Worm (Caenorhabditis elegans) whole organism, late embryonic: Measurements from ENCODE around the gene srd-19.

Source experiments
- C08G9.2 ChIP-seq: sonication (generic microtip); optimal IDR thresholded peaks from 2 replicates; lab custom pipeline; 2016; ENCODE audit warnings: mild to moderate bottlenecking, missing genetic modification characterization, moderate library complexity, missing compliant biosample characterization
- K09A11.1 ChIP-seq: sonication (generic microtip); optimal IDR thresholded peaks from 2 replicates; lab custom pipeline; 2017; ENCODE audit warnings: antibody characterized with exemption, mild to moderate bottlenecking, missing genetic modification characterization, missing compliant biosample characterization; ENCODE audit not compliant: insufficient read depth
- T23F11.4 ChIP-seq: fragments of 200-800 bp; sonication (Bioruptor generic); optimal IDR thresholded peaks from 2 replicates; lab custom pipeline; 2018; ENCODE audit warnings: mild to moderate bottlenecking, missing genetic modification characterization, missing compliant biosample characterization
- ahr-1 ChIP-seq: sonication (generic microtip); optimal IDR thresholded peaks from 2 replicates; lab custom pipeline; 2016; ENCODE audit warnings: missing genetic modification characterization, missing compliant biosample characterization
- ama-1 ChIP-seq: fragments of 150-350 bp; optimal IDR thresholded peaks from 2 replicates; lab custom pipeline; 2014
- ceh-14 ChIP-seq: sonication (generic microtip); optimal IDR thresholded peaks from 2 replicates; lab custom pipeline; 2016; ENCODE audit warnings: missing genotype, missing genetic modification characterization, missing compliant biosample characterization
- ceh-18 ChIP-seq: sonication (generic microtip); optimal IDR thresholded peaks from 2 replicates; lab custom pipeline; 2016; ENCODE audit warnings: missing genetic modification characterization, missing compliant biosample characterization
- ceh-19 ChIP-seq: fragments of 200-800 bp; sonication (Bioruptor generic); optimal IDR thresholded peaks from 2 replicates; lab custom pipeline; 2018; ENCODE audit warnings: mild to moderate bottlenecking, missing genetic modification characterization, missing compliant biosample characterization
- ceh-2 ChIP-seq: sonication (generic microtip); optimal IDR thresholded peaks from 2 replicates; lab custom pipeline; 2016; ENCODE audit warnings: missing genotype, missing genetic modification characterization, missing compliant biosample characterization
- ceh-31 ChIP-seq: sonication (generic microtip); optimal IDR thresholded peaks from 2 replicates; lab custom pipeline; 2016; ENCODE audit warnings: missing genetic modification characterization, missing compliant biosample characterization
- ceh-34 ChIP-seq: sonication (generic microtip); optimal IDR thresholded peaks from 2 replicates; lab custom pipeline; 2016; ENCODE audit warnings: mild to moderate bottlenecking, missing genetic modification characterization, missing compliant biosample characterization
- ceh-45 ChIP-seq: fragments of 200-800 bp; sonication (Bioruptor generic); IDR thresholded peaks from 2 replicates; pipeline ENCODE4 v1.3.6; 2022; ENCODE audit warnings: missing genetic modification reagents, missing genetic modification characterization, missing compliant biosample characterization
- ceh-48 ChIP-seq: sonication (generic microtip); optimal IDR thresholded peaks from 2 replicates; lab custom pipeline; 2016; ENCODE audit warnings: missing genetic modification characterization, inconsistent platforms, missing compliant biosample characterization
- ceh-6 ChIP-seq: fragments of 200-800 bp; sonication (Bioruptor generic); optimal IDR thresholded peaks from 2 replicates; lab custom pipeline; 2018; ENCODE audit warnings: mild to moderate bottlenecking, missing genetic modification characterization, missing compliant biosample characterization
- ceh-9 ChIP-seq: sonication (generic microtip); optimal IDR thresholded peaks from 2 replicates; lab custom pipeline; 2016; ENCODE audit warnings: mild to moderate bottlenecking, missing genetic modification characterization, inconsistent platforms, missing compliant biosample characterization
- che-1 ChIP-seq: sonication (generic microtip); optimal IDR thresholded peaks from 2 replicates; lab custom pipeline; 2016; ENCODE audit warnings: mild to moderate bottlenecking, missing genetic modification characterization, missing compliant biosample characterization
- elt-4 ChIP-seq: sonication (generic microtip); optimal IDR thresholded peaks from 2 replicates; lab custom pipeline; 2016; ENCODE audit warnings: missing genetic modification characterization, missing compliant biosample characterization
- ets-4 ChIP-seq: sonication (generic microtip); optimal IDR thresholded peaks from 2 replicates; lab custom pipeline; 2016; ENCODE audit warnings: missing genetic modification characterization, missing compliant biosample characterization
- fkh-10 ChIP-seq: fragments of 150-350 bp; optimal IDR thresholded peaks from 2 replicates; lab custom pipeline; 2014; ENCODE audit warnings: missing biosample characterization, missing genetic modification reagents, missing genetic modification characterization
- fkh-6 ChIP-seq: sonication (generic microtip); optimal IDR thresholded peaks from 2 replicates; lab custom pipeline; 2016; ENCODE audit warnings: missing genetic modification characterization, missing compliant biosample characterization
- hlh-13 ChIP-seq: fragments of 200-800 bp; sonication (Bioruptor generic); optimal IDR thresholded peaks from 2 replicates; lab custom pipeline; 2018; ENCODE audit warnings: mild to moderate bottlenecking, missing genetic modification characterization, missing compliant biosample characterization
- hlh-30 ChIP-seq: sonication (generic microtip); optimal IDR thresholded peaks from 2 replicates; lab custom pipeline; 2017; ENCODE audit warnings: antibody characterized with exemption, missing genetic modification characterization, missing compliant biosample characterization; ENCODE audit not compliant: insufficient read depth
- hlh-6 ChIP-seq: sonication (generic microtip); optimal IDR thresholded peaks from 2 replicates; lab custom pipeline; 2016; ENCODE audit warnings: missing genotype, missing genetic modification characterization, missing compliant biosample characterization
- hlh-8 ChIP-seq: sonication (generic microtip); optimal IDR thresholded peaks from 2 replicates; lab custom pipeline; 2016; ENCODE audit warnings: missing genotype, missing genetic modification characterization, missing compliant biosample characterization
- nfya-1 ChIP-seq: sonication (generic microtip); optimal IDR thresholded peaks from 2 replicates; lab custom pipeline; 2017; ENCODE audit warnings: missing genetic modification characterization, mild to moderate bottlenecking, missing compliant biosample characterization, antibody characterized with exemption, moderate library complexity
- nhr-11 ChIP-seq: fragments of 150-350 bp; optimal IDR thresholded peaks from 2 replicates; lab custom pipeline; 2014; ENCODE audit warnings: missing biosample characterization, missing genetic modification characterization
- nhr-232 ChIP-seq: sonication (generic microtip); optimal IDR thresholded peaks from 2 replicates; lab custom pipeline; 2016; ENCODE audit warnings: missing genetic modification characterization, missing compliant biosample characterization
- odd-2 ChIP-seq: sonication (generic microtip); optimal IDR thresholded peaks from 2 replicates; lab custom pipeline; 2017; ENCODE audit warnings: antibody characterized with exemption, mild to moderate bottlenecking, missing genetic modification characterization, missing compliant biosample characterization
- pag-3 ChIP-seq: sonication (generic microtip); optimal IDR thresholded peaks from 2 replicates; lab custom pipeline; 2016; ENCODE audit warnings: missing compliant biosample characterization, missing genetic modification characterization, borderline replicate concordance
- pha-4 ChIP-seq: fragments of 150-350 bp; optimal IDR thresholded peaks from 2 replicates; lab custom pipeline; 2018; ENCODE audit warnings: missing biosample characterization, missing genetic modification reagents, missing genetic modification characterization
- ref-2 ChIP-seq: sonication (generic microtip); optimal IDR thresholded peaks from 2 replicates; lab custom pipeline; 2016; ENCODE audit warnings: missing genetic modification characterization, missing compliant biosample characterization
- rnt-1 ChIP-seq: sonication (generic microtip); optimal IDR thresholded peaks from 2 replicates; lab custom pipeline; 2016; ENCODE audit warnings: missing genetic modification characterization, missing compliant biosample characterization
- sox-2 ChIP-seq: fragments of 200-800 bp; sonication (Bioruptor generic); IDR thresholded peaks from 2 replicates; pipeline ENCODE4 v1.3.6; 2022; ENCODE audit warnings: missing genetic modification reagents, missing genetic modification characterization, missing compliant biosample characterization
- sox-4 ChIP-seq: sonication (generic microtip); optimal IDR thresholded peaks from 2 replicates; lab custom pipeline; 2017; ENCODE audit warnings: mild to moderate bottlenecking, missing genetic modification characterization, inconsistent platforms, missing compliant biosample characterization
- tbx-2 ChIP-seq: sonication (generic microtip); optimal IDR thresholded peaks from 2 replicates; lab custom pipeline; 2016; ENCODE audit warnings: missing genetic modification characterization, missing compliant biosample characterization
- unc-42 ChIP-seq: sonication (generic microtip); optimal IDR thresholded peaks from 2 replicates; lab custom pipeline; 2016; ENCODE audit warnings: missing genotype, missing genetic modification characterization, missing compliant biosample characterization
- unc-86 ChIP-seq: sonication (generic microtip); optimal IDR thresholded peaks from 2 replicates; lab custom pipeline; 2016; ENCODE audit warnings: missing genetic modification characterization, missing compliant biosample characterization
- zip-5 ChIP-seq: sonication (generic microtip); optimal IDR thresholded peaks from 2 replicates; lab custom pipeline; 2016; ENCODE audit warnings: missing genetic modification characterization, missing compliant biosample characterization
- ztf-16 ChIP-seq: sonication (generic microtip); optimal IDR thresholded peaks from 2 replicates; lab custom pipeline; 2017; ENCODE audit warnings: missing genetic modification characterization, missing compliant biosample characterization

Gene srd-19

DNA sequence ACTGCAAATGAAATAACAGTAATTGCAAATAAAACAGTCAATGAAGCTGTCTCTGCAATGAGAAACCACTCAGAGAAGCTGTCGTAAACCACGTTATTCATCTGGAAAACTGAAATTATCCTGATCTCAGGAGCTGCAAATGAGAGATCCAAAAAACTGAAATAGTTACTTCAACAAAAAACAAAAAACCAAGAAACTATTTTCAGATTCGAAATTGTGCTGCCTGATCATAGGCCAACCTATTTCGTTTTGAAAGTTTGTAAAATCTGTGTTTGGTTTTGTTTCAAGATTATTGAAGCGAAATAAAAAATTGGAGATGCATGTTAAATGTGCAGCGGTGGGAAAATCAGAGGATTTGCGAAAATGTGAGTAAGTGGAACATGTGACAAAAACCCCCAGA is 7.9 kb downstream of the srd-19 start, which contains the start of gene srv-8:
TSS of gene srv-8 (minus strand) at position 101 of the 400 bp plus-strand sequence.
- TF ChIP-seq ets-4 (no peak), ceh-14 (tag; lab: Kevin White, UChicago) (no peak), T23F11.4 (no peak), tbx-2 (tag; lab: Kevin White, UChicago) (no peak), pag-3 (tag; lab: Kevin White, UChicago) (no peak), nfya-1 (no peak), ceh-9 (tag; lab: Kevin White, UChicago) (no peak), ama-1 (lab: Kevin White, UChicago) (no peak), ceh-19 (GFP tag; lab: Kevin White, UChicago) (no peak), ceh-6 (GFP tag; lab: Kevin White, UChicago) (no peak), ceh-2 (tag; lab: Kevin White, UChicago) (no peak), ceh-45 (GFP tag; lab: Robert Waterston, UW) (no peak), hlh-8 (no peak), ahr-1 (no peak), che-1 (tag; lab: Kevin White, UChicago) (no peak), unc-42 (tag; lab: Kevin White, UChicago) (no peak), sox-2 (no peak), ceh-34 (no peak)

DNA sequence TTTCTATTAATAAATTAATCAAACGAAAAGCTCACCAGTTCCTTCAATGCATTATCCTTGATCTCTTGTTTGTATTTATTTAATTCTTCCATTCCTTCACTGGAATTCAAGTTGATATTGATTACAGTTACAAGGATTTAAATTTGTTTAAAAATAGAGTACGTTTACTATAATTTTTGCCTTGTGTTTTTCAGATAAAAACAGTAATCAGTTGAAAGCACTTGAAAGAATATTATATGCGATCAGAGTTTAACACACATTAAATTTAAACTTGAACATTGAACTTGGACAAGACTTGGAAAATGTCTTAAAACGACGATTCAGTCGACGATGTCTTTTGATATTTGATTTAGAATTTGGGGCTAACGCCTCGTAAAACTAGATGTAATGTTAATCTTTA is 11.0 kb downstream of the srd-19 start, which contains the start of gene F53F1.6:
TSS of gene F53F1.6 (minus strand) at position 101 of the 400 bp plus-strand sequence.
- TF ChIP-seq nfya-1 (no peak), ztf-16 (tag; lab: Kevin White, UChicago) (no peak), nhr-232 (no peak), fkh-6 (no peak), sox-4 (no peak), fkh-10 (GFP tag; lab: Kevin White, UChicago) (no peak), unc-86 (tag; lab: Kevin White, UChicago) (no peak), odd-2 (tag; lab: Kevin White, UChicago) (no peak), che-1 (tag; lab: Kevin White, UChicago) (no peak), K09A11.1 (tag; lab: Kevin White, UChicago) (no peak), rnt-1 (tag; lab: Kevin White, UChicago) (no peak), hlh-13 (GFP tag; lab: Kevin White, UChicago) (no peak), hlh-30 (tag; lab: Kevin White, UChicago) (no peak), ceh-48 (tag; lab: Kevin White, UChicago) (no peak), hlh-6 (tag; lab: Kevin White, UChicago) (no peak), ref-2 (tag; lab: Kevin White, UChicago) (no peak), elt-4 (tag; lab: Kevin White, UChicago) (no peak), ceh-31 (tag; lab: Kevin White, UChicago) (no peak)

DNA sequence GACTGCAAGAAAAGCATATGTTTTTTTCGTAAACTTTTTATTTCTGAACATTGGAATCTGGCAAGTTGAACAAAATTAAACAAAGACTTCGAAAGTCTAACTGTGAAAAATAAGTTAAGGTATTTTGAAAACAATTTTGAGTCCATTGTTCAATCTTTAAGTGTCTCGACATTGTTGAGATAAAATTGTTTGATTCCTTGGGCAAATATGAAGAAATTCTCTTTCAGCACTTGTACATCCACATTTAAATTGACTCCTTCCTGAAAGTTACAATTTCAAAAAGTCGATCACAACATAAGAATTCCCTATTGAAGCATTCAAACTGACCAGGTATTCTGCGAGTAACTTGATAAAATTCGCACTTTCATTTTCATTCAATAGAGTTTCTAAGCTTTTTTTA is 12.5 kb downstream of the srd-19 start:
- no peak for TF ChIP-seq elt-4 (tag; lab: Kevin White, UChicago)
- TF ChIP-seq zip-5 (tag; lab: Kevin White, UChicago), result no peak
- TF ChIP-seq pha-4, result no peak
- no peak for TF ChIP-seq nhr-11 (tag; lab: Kevin White, UChicago)
- no peak for TF ChIP-seq ceh-19 (GFP tag; lab: Kevin White, UChicago)
- no peak for TF ChIP-seq che-1 (tag; lab: Kevin White, UChicago)
- TF ChIP-seq unc-42 (tag; lab: Kevin White, UChicago), result no peak
- TF ChIP-seq ceh-18, result no peak
- TF ChIP-seq C08G9.2 (tag; lab: Kevin White, UChicago), result no peak
